Worm (Caenorhabditis elegans): ENCODE results near the gene ZK550.2.

Gene ZK550.2

ce11 chrIV:17293068-17293467 is 47.7 kb downstream of the ZK550.2 start:
- TF ChIP-seq ama-1 (optimal IDR thresholded peaks at IDR 0.05): no peak

ce11 chrIV:17293679-17294078 is 48.3 kb downstream of the ZK550.2 start:
- no peak for TF ChIP-seq ets-7 (tag; optimal IDR thresholded peaks at IDR 0.05)
- no peak for TF ChIP-seq tra-4 (tag; optimal IDR thresholded peaks at IDR 0.05)
- no peak for TF ChIP-seq ceh-13 (GFP tag; optimal IDR thresholded peaks at IDR 0.05)
- TF ChIP-seq hmg-4 (GFP tag; optimal IDR thresholded peaks at IDR 0.05): no peak
- TF ChIP-seq hmbx-1 (tag; optimal IDR thresholded peaks at IDR 0.05): no peak
- no peak for TF ChIP-seq flt-1 (GFP tag; IDR thresholded peaks at IDR 0.05)
- no peak for TF ChIP-seq B0310.2 (tag; optimal IDR thresholded peaks at IDR 0.05)
- no peak for TF ChIP-seq hnd-1 (tag; optimal IDR thresholded peaks at IDR 0.05)
- TF ChIP-seq ama-1 (optimal IDR thresholded peaks at IDR 0.05): no peak
- no peak for TF ChIP-seq pes-1 (GFP tag; IDR thresholded peaks at IDR 0.05)
- no peak for TF ChIP-seq F13C5.2 (tag; optimal IDR thresholded peaks at IDR 0.05)
- no peak for TF ChIP-seq scrt-1 (GFP tag; IDR thresholded peaks at IDR 0.05)
- TF ChIP-seq tbx-11 (GFP tag; IDR thresholded peaks at IDR 0.05): no peak

- TF ChIP-seq ceh-36 (tag; optimal IDR thresholded peaks at IDR 0.05): no peak
- TF ChIP-seq tbx-37 (GFP tag; conservative IDR thresholded peaks at IDR 0.05): no peak
- TF ChIP-seq ceh-13 (GFP tag; optimal IDR thresholded peaks at IDR 0.05): no peak
Measured at ce11 chrIV:17294489-17294888, 49.1 kb downstream of the ZK550.2 start, which contains the start of gene T28F3.5. T28F3.5 (plus strand) TSS chrIV:17294789.
